Worm (Caenorhabditis elegans) whole organism, L3 larva: ENCODE results near the gene chs-2.
A peak's percentile ranks its signal among the peaks of the same experiment; 100 is the strongest.

Experiments used
- R02D3.7 ChIP-seq: fragments of 150-350 bp; optimal IDR thresholded peaks from 2 replicates; lab custom pipeline; 2014; ENCODE audit warnings: missing biosample characterization, missing genetic modification characterization
- ZK546.5 ChIP-seq: sonication (generic microtip); optimal IDR thresholded peaks from 2 replicates; lab custom pipeline; 2017; ENCODE audit warnings: missing biosample characterization, missing genetic modification characterization
- aly-2 ChIP-seq: fragments of 150-350 bp; optimal IDR thresholded peaks from 2 replicates; lab custom pipeline; 2014; ENCODE audit warnings: missing biosample characterization, missing genetic modification characterization
- ama-1 ChIP-seq: fragments of 150-350 bp; optimal IDR thresholded peaks from 2 replicates; lab custom pipeline; 2018
- ceh-16 ChIP-seq: sonication (generic microtip); optimal IDR thresholded peaks from 2 replicates; lab custom pipeline; 2017; ENCODE audit warnings: missing biosample characterization, missing genetic modification characterization
- ceh-28 ChIP-seq: fragments of 150-350 bp; optimal IDR thresholded peaks from 2 replicates; lab custom pipeline; 2014; ENCODE audit warnings: missing biosample characterization, missing genetic modification reagents, missing genetic modification characterization
- ceh-82 ChIP-seq: fragments of 150-350 bp; optimal IDR thresholded peaks from 2 replicates; lab custom pipeline; 2014; ENCODE audit warnings: missing biosample characterization, missing genetic modification characterization
- ceh-9 ChIP-seq: sonication (generic microtip); optimal IDR thresholded peaks from 2 replicates; lab custom pipeline; 2018; ENCODE audit warnings: missing biosample characterization, missing genetic modification characterization
- daf-12 ChIP-seq: fragments of 150-350 bp; optimal IDR thresholded peaks from 2 replicates; lab custom pipeline; 2014; ENCODE audit warnings: missing biosample characterization, missing genetic modification reagents, missing genetic modification characterization
- egl-27 ChIP-seq: sonication (generic microtip); optimal IDR thresholded peaks from 4 replicates; lab custom pipeline; 2017; ENCODE audit warnings: missing biosample characterization, missing genetic modification reagents, missing genetic modification characterization
- egl-5 ChIP-seq: fragments of 150-350 bp; optimal IDR thresholded peaks from 2 replicates; lab custom pipeline; 2017; ENCODE audit warnings: missing biosample characterization, missing genetic modification reagents, missing genetic modification characterization, inconsistent platforms
- elt-1 ChIP-seq: fragments of 150-350 bp; optimal IDR thresholded peaks from 2 replicates; lab custom pipeline; 2014; ENCODE audit warnings: missing biosample characterization, missing genetic modification characterization
- elt-2 ChIP-seq: sonication (generic microtip); optimal IDR thresholded peaks from 2 replicates; lab custom pipeline; 2016; ENCODE audit warnings: missing genetic modification reagents, mild to moderate bottlenecking, missing genetic modification characterization, missing compliant biosample characterization
- elt-3 ChIP-seq, 3 experiments: fragments of 150-350 bp in 1 of 3; sonication (generic microtip) in 2 of 3; optimal IDR thresholded peaks; 2 replicates in 2 of 3; 4 replicates in 1 of 3; lab custom pipeline; 2014 to 2017; ENCODE audit warnings: missing biosample characterization in 3 of 3, missing genetic modification characterization in 3 of 3
- eor-1 ChIP-seq, 2 experiments: fragments of 150-350 bp; optimal IDR thresholded peaks; 2 replicates each; lab custom pipeline; 2014 to 2018; ENCODE audit warnings: missing biosample characterization in 2 of 2, missing genetic modification characterization in 2 of 2
- fkh-10 ChIP-seq: sonication (generic microtip); optimal IDR thresholded peaks from 2 replicates; lab custom pipeline; 2017; ENCODE audit warnings: missing biosample characterization, missing genetic modification reagents, missing genetic modification characterization
- fkh-2 ChIP-seq: fragments of 150-350 bp; optimal IDR thresholded peaks from 2 replicates; lab custom pipeline; 2014; ENCODE audit warnings: missing biosample characterization, missing genetic modification reagents, missing genetic modification characterization
- fos-1 ChIP-seq: fragments of 150-350 bp; optimal IDR thresholded peaks from 2 replicates; lab custom pipeline; 2014; ENCODE audit warnings: missing biosample characterization, missing genetic modification characterization
- hmg-11 ChIP-seq: sonication (generic microtip); optimal IDR thresholded peaks from 2 replicates; lab custom pipeline; 2016; ENCODE audit warnings: missing genetic modification characterization, missing compliant biosample characterization
- jun-1 ChIP-seq: fragments of 150-350 bp; optimal IDR thresholded peaks from 2 replicates; lab custom pipeline; 2014; ENCODE audit warnings: missing biosample characterization, missing genetic modification reagents, missing genetic modification characterization
- lin-15B ChIP-seq: fragments of 150-350 bp; optimal IDR thresholded peaks from 2 replicates; lab custom pipeline; 2014; ENCODE audit warnings: missing biosample characterization, missing genetic modification characterization
- lin-39 ChIP-seq: fragments of 150-350 bp; optimal IDR thresholded peaks from 2 replicates; lab custom pipeline; 2018; ENCODE audit warnings: missing biosample characterization, missing genetic modification reagents, missing genetic modification characterization
- lsy-12 ChIP-seq: sonication (generic microtip); optimal IDR thresholded peaks from 2 replicates; lab custom pipeline; 2016; ENCODE audit warnings: mild to moderate bottlenecking, missing genetic modification characterization, missing compliant biosample characterization
- mdl-1 ChIP-seq: fragments of 150-350 bp; optimal IDR thresholded peaks from 2 replicates; lab custom pipeline; 2014; ENCODE audit warnings: missing biosample characterization, missing genetic modification characterization
- mml-1 ChIP-seq: fragments of 150-350 bp; sonication (generic microtip); optimal IDR thresholded peaks from 3 replicates; lab custom pipeline; 2014; ENCODE audit warnings: missing biosample characterization, missing genetic modification characterization
- nfya-1 ChIP-seq: sonication (generic microtip); optimal IDR thresholded peaks from 2 replicates; lab custom pipeline; 2017; ENCODE audit warnings: missing genetic modification characterization, mild to moderate bottlenecking, missing compliant biosample characterization, antibody characterized with exemption, moderate library complexity; ENCODE audit not compliant: insufficient read depth
- nhr-11 ChIP-seq: fragments of 150-350 bp; optimal IDR thresholded peaks from 2 replicates; lab custom pipeline; 2014; ENCODE audit warnings: missing biosample characterization, missing genetic modification characterization
- nhr-12 ChIP-seq: fragments of 150-350 bp; optimal IDR thresholded peaks from 2 replicates; lab custom pipeline; 2014; ENCODE audit warnings: missing biosample characterization, missing genetic modification characterization
- nhr-23 ChIP-seq: fragments of 150-350 bp; optimal IDR thresholded peaks from 2 replicates; lab custom pipeline; 2014; ENCODE audit warnings: missing biosample characterization, missing genetic modification reagents, missing genetic modification characterization
- nhr-237 ChIP-seq: fragments of 150-350 bp; optimal IDR thresholded peaks from 2 replicates; lab custom pipeline; 2014; ENCODE audit warnings: missing biosample characterization, missing genetic modification characterization
- nhr-25 ChIP-seq: sonication (generic microtip); optimal IDR thresholded peaks from 2 replicates; lab custom pipeline; 2017; ENCODE audit warnings: missing biosample characterization, missing genetic modification characterization
- nhr-28 ChIP-seq: fragments of 150-350 bp; optimal IDR thresholded peaks from 2 replicates; lab custom pipeline; 2014; ENCODE audit warnings: missing biosample characterization, missing genetic modification characterization
- nhr-43 ChIP-seq: sonication (generic microtip); optimal IDR thresholded peaks from 2 replicates; lab custom pipeline; 2016; ENCODE audit warnings: mild to moderate bottlenecking, missing genetic modification characterization, missing compliant biosample characterization; ENCODE audit not compliant: poor library complexity, severe bottlenecking
- nhr-67 ChIP-seq: fragments of 150-350 bp; optimal IDR thresholded peaks from 2 replicates; lab custom pipeline; 2014; ENCODE audit warnings: missing biosample characterization, missing genetic modification characterization
- nhr-76 ChIP-seq: fragments of 150-350 bp; sonication (generic microtip); optimal IDR thresholded peaks from 5 replicates; lab custom pipeline; 2014; ENCODE audit warnings: missing biosample characterization, missing genetic modification characterization
- nhr-77 ChIP-seq: fragments of 150-350 bp; optimal IDR thresholded peaks from 2 replicates; lab custom pipeline; 2014; ENCODE audit warnings: missing biosample characterization, missing genetic modification characterization
- pha-4 ChIP-seq: fragments of 150-350 bp; optimal IDR thresholded peaks from 2 replicates; lab custom pipeline; 2014; ENCODE audit warnings: missing biosample characterization, missing genetic modification reagents, missing genetic modification characterization
- pqm-1 ChIP-seq: fragments of 150-350 bp; optimal IDR thresholded peaks from 2 replicates; lab custom pipeline; 2017; ENCODE audit warnings: missing biosample characterization, missing genetic modification characterization, inconsistent platforms
- sea-2 ChIP-seq: fragments of 150-350 bp; sonication (generic microtip); optimal IDR thresholded peaks from 4 replicates; lab custom pipeline; 2014; ENCODE audit warnings: missing biosample characterization, missing genetic modification reagents, missing genetic modification characterization
- skn-1 ChIP-seq: fragments of 150-350 bp; optimal IDR thresholded peaks from 2 replicates; lab custom pipeline; 2014; ENCODE audit warnings: missing biosample characterization, missing genetic modification characterization
- snpc-4 ChIP-seq: fragments of 150-350 bp; optimal IDR thresholded peaks from 2 replicates; lab custom pipeline; 2014; ENCODE audit warnings: missing biosample characterization, missing genetic modification characterization
- tbx-2 ChIP-seq: sonication (generic microtip); optimal IDR thresholded peaks from 2 replicates; lab custom pipeline; 2016; ENCODE audit warnings: mild to moderate bottlenecking, missing genetic modification characterization, missing compliant biosample characterization
- unc-39 ChIP-seq: sonication (generic microtip); optimal IDR thresholded peaks from 4 replicates; lab custom pipeline; 2017; ENCODE audit warnings: missing biosample characterization, missing genetic modification characterization
- unc-62 ChIP-seq: fragments of 150-350 bp; sonication (generic microtip); optimal IDR thresholded peaks from 4 replicates; lab custom pipeline; 2014; ENCODE audit warnings: missing biosample characterization, missing genetic modification reagents, missing genetic modification characterization
- zag-1 ChIP-seq: fragments of 150-350 bp; optimal IDR thresholded peaks from 2 replicates; lab custom pipeline; 2014; ENCODE audit warnings: missing biosample characterization, missing genetic modification characterization
- ztf-11 ChIP-seq: fragments of 150-350 bp; optimal IDR thresholded peaks from 2 replicates; lab custom pipeline; 2014; ENCODE audit warnings: missing biosample characterization, missing genetic modification characterization
- ztf-4 ChIP-seq: fragments of 150-350 bp; optimal IDR thresholded peaks from 2 replicates; lab custom pipeline; 2014; ENCODE audit warnings: missing biosample characterization, missing genetic modification characterization

Gene chs-2

DNA sequence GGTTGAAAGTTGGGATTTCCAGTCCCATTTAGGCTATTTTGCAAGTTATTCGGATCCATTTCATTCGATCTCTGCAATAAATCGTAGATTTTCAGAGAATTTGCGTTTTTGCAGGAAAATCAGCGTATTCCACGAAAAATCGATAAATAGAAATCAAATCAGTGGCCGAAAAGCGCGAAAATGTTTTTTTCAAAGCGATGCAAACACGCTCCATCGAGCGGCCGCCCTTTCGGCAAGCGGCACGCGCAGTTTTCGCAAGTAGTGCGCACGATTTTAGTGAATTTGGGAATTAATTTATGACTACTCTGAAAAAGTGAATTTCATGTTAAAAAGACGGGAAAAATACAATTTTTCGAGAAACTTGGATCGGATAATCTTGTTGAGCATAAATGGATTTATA lies 58.3 kb downstream of the chs-2 start:
- no peak for TF ChIP-seq ztf-4
- peak in 1 of 3 experiments; percentile 43 for TF ChIP-seq elt-3 (tag; optimal IDR thresholded peaks at IDR 0.05; lab: Kevin White, UChicago)
- TF ChIP-seq R02D3.7 (tag; lab: Kevin White, UChicago): peak; percentile 92
- peak; percentile 91 for TF ChIP-seq nhr-25 (tag; lab: Kevin White, UChicago)
- peak; percentile 93 for TF ChIP-seq nhr-23 (tag; lab: Kevin White, UChicago)
- peak; percentile 94 for TF ChIP-seq egl-5 (tag; lab: Kevin White, UChicago)
- no peak for TF ChIP-seq ceh-9 (tag; lab: Kevin White, UChicago)
- TF ChIP-seq nhr-237: no peak
- no peak for TF ChIP-seq sea-2 (GFP tag; lab: Kevin White, UChicago)
- no peak for TF ChIP-seq unc-39 (tag; lab: Kevin White, UChicago)
- peak; percentile 93 for TF ChIP-seq nfya-1 (tag; lab: Kevin White, UChicago)
- TF ChIP-seq lin-39 (tag; lab: Kevin White, UChicago): peak; percentile 93
- TF ChIP-seq lin-15B (tag; lab: Kevin White, UChicago): peak; percentile 98
- peak; percentile 92 for TF ChIP-seq ceh-82 (tag; lab: Kevin White, UChicago)
- TF ChIP-seq nhr-67: no peak
- peak; percentile 97 for TF ChIP-seq pha-4 (tag; lab: Kevin White, UChicago)
- peak; percentile 19 for TF ChIP-seq zag-1 (tag; lab: Kevin White, UChicago)
- peak; percentile 5 for TF ChIP-seq ceh-16 (tag; lab: Kevin White, UChicago)
- TF ChIP-seq ZK546.5 (tag; lab: Kevin White, UChicago): no peak
- TF ChIP-seq lsy-12 (tag; lab: Kevin White, UChicago): peak; percentile 85
- TF ChIP-seq aly-2 (tag; lab: Kevin White, UChicago): peak; percentile 59
- TF ChIP-seq tbx-2 (tag; lab: Kevin White, UChicago): peak; percentile 88
- TF ChIP-seq unc-62 (GFP tag; lab: Kevin White, UChicago): peak; percentile 30
- TF ChIP-seq jun-1 (tag; lab: Kevin White, UChicago): peak; percentile 84
- peak; percentile 95 for TF ChIP-seq snpc-4 (tag; lab: Kevin White, UChicago)
- TF ChIP-seq eor-1 (tag; optimal IDR thresholded peaks at IDR 0.05; lab: Kevin White, UChicago): no peak
- TF ChIP-seq nhr-77: peak; percentile 87
- peak; percentile 57 for TF ChIP-seq egl-27 (tag; lab: Kevin White, UChicago)
- peak; percentile 99 for TF ChIP-seq pqm-1
- TF ChIP-seq nhr-76: peak; percentile 81
- peak; percentile 78 for TF ChIP-seq elt-2 (tag; lab: Kevin White, UChicago)
- TF ChIP-seq fos-1: no peak
- TF ChIP-seq elt-1: peak; percentile 62
- peak; percentile 97 for TF ChIP-seq nhr-43 (tag; lab: Kevin White, UChicago)
- TF ChIP-seq ztf-11: no peak
- TF ChIP-seq fkh-10: peak; percentile 91
- TF ChIP-seq nhr-12 (tag; lab: Kevin White, UChicago): no peak
- no peak for TF ChIP-seq nhr-28 (tag; lab: Kevin White, UChicago)
- peak; percentile 54 for TF ChIP-seq nhr-11 (tag; lab: Kevin White, UChicago)
- peak; percentile 90 for TF ChIP-seq skn-1 (tag; lab: Kevin White, UChicago)
- peak; percentile 97 for TF ChIP-seq ceh-28
- TF ChIP-seq daf-12 (tag; lab: Kevin White, UChicago): no peak
- peak; percentile 63 for TF ChIP-seq ama-1 (lab: Kevin White, UChicago)
- TF ChIP-seq mdl-1 (tag; lab: Kevin White, UChicago): no peak
- no peak for TF ChIP-seq fkh-2 (tag; lab: Kevin White, UChicago)
- no peak for TF ChIP-seq mml-1
- peak; percentile 97 for TF ChIP-seq hmg-11
